Fruit fly (Drosophila melanogaster) whole organism, wandering third instar larva: ENCODE measurements around the gene Him.

Experiments
- Abd-B ChIP-seq: fragments of >200 bp; optimal IDR thresholded peaks from 2 replicates; lab custom pipeline; 2017; ENCODE audit warnings: missing biosample characterization, missing genetic modification characterization
- Hr78 ChIP-seq: fragments of >200 bp; optimal IDR thresholded peaks from 2 replicates; lab custom pipeline; 2017; ENCODE audit warnings: missing biosample characterization, missing genetic modification characterization
- br ChIP-seq: fragments of 200-800 bp; sonication (Bioruptor generic); optimal IDR thresholded peaks from 2 replicates; lab custom pipeline; 2016; ENCODE audit warnings: missing biosample characterization, missing genetic modification characterization
- dmrt93B ChIP-seq: fragments of 200-800 bp; sonication (Bioruptor generic); optimal IDR thresholded peaks from 2 replicates; lab custom pipeline; 2018; ENCODE audit warnings: missing biosample characterization, mild to moderate bottlenecking, missing genetic modification characterization
- ey ChIP-seq: fragments of 200-800 bp; sonication (Bioruptor generic); optimal IDR thresholded peaks from 2 replicates; lab custom pipeline; 2016; ENCODE audit warnings: missing biosample characterization, missing genetic modification characterization
- foxo ChIP-seq, 2 experiments: fragments of 200-800 bp; sonication (Bioruptor generic); optimal IDR thresholded peaks; 2 replicates in 1 of 2; 3 replicates in 1 of 2; lab custom pipeline; 2016 to 2017; ENCODE audit warnings: missing biosample characterization in 2 of 2, missing genetic modification characterization in 2 of 2
- h ChIP-seq: fragments of 200-800 bp; sonication (Bioruptor generic); optimal IDR thresholded peaks from 3 replicates; lab custom pipeline; 2016; ENCODE audit warnings: missing biosample characterization, mild to moderate bottlenecking, missing genetic modification characterization
- jim ChIP-seq: fragments of 175-275, 200-325 bp; sonication (Bioruptor generic); optimal IDR thresholded peaks from 2 replicates; lab custom pipeline; 2016; ENCODE audit warnings: missing biosample characterization, mild to moderate bottlenecking, missing genetic modification characterization
- psq ChIP-seq: fragments of 200-800 bp; sonication (Bioruptor generic); optimal IDR thresholded peaks from 3 replicates; lab custom pipeline; 2017; ENCODE audit warnings: missing biosample characterization, mild to moderate bottlenecking, missing genetic modification characterization, moderate library complexity
- sage ChIP-seq: fragments of 200-800 bp; sonication (Bioruptor generic); optimal IDR thresholded peaks from 2 replicates; lab custom pipeline; 2016; ENCODE audit warnings: missing biosample characterization, mild to moderate bottlenecking, missing genetic modification characterization

DNA sequence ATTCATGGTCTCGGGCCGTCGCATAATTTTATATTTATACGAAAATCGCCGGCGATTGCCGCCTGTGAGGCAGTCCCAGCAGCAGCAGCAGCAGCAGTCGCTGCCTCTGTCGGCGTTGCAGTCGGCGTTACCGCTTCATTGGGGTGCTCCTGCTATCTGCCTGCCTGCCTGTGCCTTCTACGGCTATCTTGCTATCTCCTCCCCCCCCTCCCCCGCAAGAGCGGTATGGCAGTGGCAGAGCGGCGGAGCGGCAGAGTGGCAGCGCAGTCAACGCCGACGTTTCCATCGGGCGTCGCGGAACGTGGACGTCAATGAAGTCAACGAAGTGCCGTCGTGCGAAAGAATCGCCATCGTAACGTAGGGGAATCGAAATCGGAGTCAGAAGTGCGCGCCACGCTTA lies 36.0 kb downstream of the Him start:
- no peak for TF ChIP-seq dmrt93B (GFP tag; lab: Kevin White, UChicago)
- no peak for TF ChIP-seq psq
- no peak for TF ChIP-seq Abd-B (GFP tag; lab: Kevin White, UChicago)
- no peak for TF ChIP-seq foxo (GFP tag; optimal IDR thresholded peaks at IDR 0.05; lab: Kevin White, UChicago)
- no peak for TF ChIP-seq h (GFP tag; lab: Kevin White, UChicago)
- TF ChIP-seq jim: no peak
- TF ChIP-seq Hr78 (GFP tag; lab: Kevin White, UChicago): no peak
- TF ChIP-seq br (GFP tag; lab: Kevin White, UChicago): no peak
- no peak for TF ChIP-seq sage (GFP tag; lab: Kevin White, UChicago)
- TF ChIP-seq ey (GFP tag; lab: Kevin White, UChicago): no peak
